Fruit fly (Drosophila melanogaster) whole organism, embryonic: ENCODE data around the gene CG33307.

Experiments
- CG10267 ChIP-seq: fragments of 200-800 bp; sonication (Bioruptor generic); optimal IDR thresholded peaks from 2 replicates; lab custom pipeline; 2018; ENCODE audit warnings: missing biosample characterization, mild to moderate bottlenecking, missing genetic modification characterization, moderate library complexity
- CG12104 ChIP-seq: fragments of 200-800 bp; sonication (Bioruptor generic); optimal IDR thresholded peaks from 3 replicates; lab custom pipeline; 2016; ENCODE audit warnings: missing biosample characterization, missing genetic modification characterization
- CG15011 ChIP-seq: fragments of 200-800 bp; sonication (Bioruptor generic); optimal IDR thresholded peaks from 3 replicates; lab custom pipeline; 2018; ENCODE audit warnings: missing biosample characterization, mild to moderate bottlenecking, missing genetic modification characterization
- CG18764 ChIP-seq: fragments of 200-800 bp; sonication (Bioruptor generic); optimal IDR thresholded peaks from 3 replicates; lab custom pipeline; 2016; ENCODE audit warnings: missing biosample characterization, missing genetic modification characterization
- CG3065 ChIP-seq: fragments of 200-800 bp; sonication (Bioruptor generic); optimal IDR thresholded peaks from 2 replicates; lab custom pipeline; 2016; ENCODE audit warnings: missing biosample characterization, missing genetic modification characterization
- CG3281 ChIP-seq: fragments of 200-800 bp; sonication (Bioruptor generic); optimal IDR thresholded peaks from 3 replicates; lab custom pipeline; 2017; ENCODE audit warnings: missing biosample characterization, mild to moderate bottlenecking, missing genetic modification characterization
- CG3847 ChIP-seq: fragments of 200-800 bp; sonication (Bioruptor generic); IDR thresholded peaks from 2 replicates; pipeline ENCODE4 v1.3.6; 2022; ENCODE audit warnings: missing biosample characterization, missing genetic modification characterization
- CG5180 ChIP-seq: fragments of 200-800 bp; sonication (Bioruptor generic); optimal IDR thresholded peaks from 3 replicates; lab custom pipeline; 2017; ENCODE audit warnings: missing biosample characterization, missing genetic modification characterization, mild to moderate bottlenecking, moderate library complexity, missing genetic modification reagents
- CG6654 ChIP-seq: fragments of 200-800 bp; sonication (Bioruptor generic); optimal IDR thresholded peaks from 2 replicates; lab custom pipeline; 2017; ENCODE audit warnings: missing biosample characterization, mild to moderate bottlenecking, missing genetic modification characterization
- CG6683 ChIP-seq: fragments of 200-800 bp; sonication (Bioruptor generic); optimal IDR thresholded peaks from 2 replicates; lab custom pipeline; 2017; ENCODE audit warnings: missing biosample characterization, mild to moderate bottlenecking, missing genetic modification characterization, missing genetic modification reagents
- CG6765 ChIP-seq: fragments of 200-800 bp; sonication (Bioruptor generic); optimal IDR thresholded peaks from 3 replicates; lab custom pipeline; 2017; ENCODE audit warnings: missing biosample characterization, mild to moderate bottlenecking, missing genetic modification characterization
- CG7987 ChIP-seq: fragments of 200-800 bp; sonication (Bioruptor generic); optimal IDR thresholded peaks from 2 replicates; lab custom pipeline; 2018; ENCODE audit warnings: missing biosample characterization, mild to moderate bottlenecking, missing genetic modification characterization, moderate library complexity
- CG8924 ChIP-seq: fragments of 200-800 bp; optimal IDR thresholded peaks from 3 replicates; lab custom pipeline; 2019; ENCODE audit warnings: missing biosample characterization, mild to moderate bottlenecking, missing genetic modification characterization, moderate library complexity
- CG9437 ChIP-seq: fragments of 200-800 bp; sonication (Bioruptor generic); optimal IDR thresholded peaks from 2 replicates; lab custom pipeline; 2018; ENCODE audit warnings: missing biosample characterization, mild to moderate bottlenecking, missing genetic modification characterization
- CG9727 ChIP-seq: fragments of 200-800 bp; sonication (Bioruptor generic); optimal IDR thresholded peaks from 3 replicates; lab custom pipeline; 2017; ENCODE audit warnings: missing biosample characterization, mild to moderate bottlenecking, missing genetic modification characterization
- Camta ChIP-seq: fragments of 200-800 bp; sonication (Bioruptor generic); optimal IDR thresholded peaks from 2 replicates; lab custom pipeline; 2016; ENCODE audit warnings: missing biosample characterization, missing genetic modification characterization
- CkIIα-i1 ChIP-seq: fragments of 200-800 bp; sonication (Bioruptor generic); IDR thresholded peaks from 2 replicates; pipeline ENCODE4 v1.3.6; 2022; ENCODE audit warnings: missing biosample characterization, missing genetic modification characterization
- Dad ChIP-seq: fragments of 200-800 bp; sonication (Bioruptor generic); optimal IDR thresholded peaks from 3 replicates; lab custom pipeline; 2016; ENCODE audit warnings: missing biosample characterization, missing genetic modification characterization
- Deaf1 ChIP-seq: fragments of 200-800 bp; optimal IDR thresholded peaks from 3 replicates; lab custom pipeline; 2019; ENCODE audit warnings: missing biosample characterization, mild to moderate bottlenecking, missing genetic modification characterization, moderate library complexity
- HmgD ChIP-seq: fragments of 200-800 bp; sonication (Bioruptor generic); optimal IDR thresholded peaks from 3 replicates; lab custom pipeline; 2016; ENCODE audit warnings: missing biosample characterization, missing genetic modification characterization
- Meics ChIP-seq: fragments of 200-800 bp; sonication (Bioruptor generic); optimal IDR thresholded peaks from 2 replicates; lab custom pipeline; 2017; ENCODE audit warnings: missing biosample characterization, mild to moderate bottlenecking, missing genetic modification characterization
- NFAT ChIP-seq: fragments of 200-800 bp; sonication (Bioruptor generic); IDR thresholded peaks from 2 replicates; pipeline ENCODE4 v1.3.6; 2022; ENCODE audit warnings: missing biosample characterization, missing genetic modification characterization
- NfI ChIP-seq: fragments of 200-800 bp; sonication (Bioruptor generic); optimal IDR thresholded peaks from 3 replicates; lab custom pipeline; 2018; ENCODE audit warnings: missing biosample characterization, mild to moderate bottlenecking, missing genetic modification characterization, moderate library complexity
- Ravus ChIP-seq: fragments of 200-800 bp; sonication (Bioruptor generic); IDR thresholded peaks from 2 replicates; pipeline ENCODE4 v1.3.6; 2022; ENCODE audit warnings: missing biosample characterization, missing genetic modification characterization
- Ssrp ChIP-seq: fragments of 200-800 bp; sonication (Bioruptor generic); optimal IDR thresholded peaks from 2 replicates; lab custom pipeline; 2018; ENCODE audit warnings: missing biosample characterization, mild to moderate bottlenecking, missing genetic modification characterization, moderate library complexity
- Taf1 ChIP-seq: fragments of 200-800 bp; sonication (Bioruptor generic); IDR thresholded peaks from 2 replicates; pipeline ENCODE4 v1.3.6; 2022; ENCODE audit warnings: missing biosample characterization, missing genetic modification characterization
- Xbp1 ChIP-seq: fragments of 200-800 bp; sonication (Bioruptor generic); optimal IDR thresholded peaks from 3 replicates; lab custom pipeline; 2016; ENCODE audit warnings: missing biosample characterization, mild to moderate bottlenecking, missing genetic modification characterization
- amos ChIP-seq: fragments of 200-800 bp; sonication (Bioruptor generic); IDR thresholded peaks from 2 replicates; pipeline ENCODE4 v1.3.6; 2022; ENCODE audit warnings: missing biosample characterization, missing genetic modification characterization; ENCODE audit not compliant: partially characterized antibody
- bowl ChIP-seq: fragments of 200-800 bp; sonication (Bioruptor generic); IDR thresholded peaks from 2 replicates; pipeline ENCODE4 v1.3.6; 2022; ENCODE audit warnings: missing biosample characterization, missing genetic modification characterization
- emc ChIP-seq: fragments of 200-800 bp; sonication (Bioruptor generic); optimal IDR thresholded peaks from 2 replicates; lab custom pipeline; 2016; ENCODE audit warnings: missing biosample characterization, missing genetic modification characterization
- en ChIP-seq: fragments of 200-800 bp; sonication (Bioruptor generic); optimal IDR thresholded peaks from 2 replicates; lab custom pipeline; 2016; ENCODE audit warnings: missing biosample characterization, missing genetic modification characterization
- esg ChIP-seq: fragments of 200-800 bp; sonication (Bioruptor generic); conservative IDR thresholded peaks from 2 replicates; pipeline ENCODE4 v1.3.6; 2022; ENCODE audit warnings: missing biosample characterization, missing genetic modification characterization
- h ChIP-seq: fragments of >200 bp; optimal IDR thresholded peaks from 2 replicates; lab custom pipeline; 2017
- ham ChIP-seq: fragments of 200-800 bp; sonication (Bioruptor generic); IDR thresholded peaks from 2 replicates; pipeline ENCODE4 v1.3.6; 2022; ENCODE audit warnings: missing biosample characterization, missing genetic modification characterization
- lmd ChIP-seq: fragments of 200-800 bp; sonication (Bioruptor generic); IDR thresholded peaks from 2 replicates; pipeline ENCODE4 v1.3.6; 2022; ENCODE audit warnings: missing biosample characterization, missing genetic modification characterization
- mam ChIP-seq: fragments of 200-800 bp; sonication (Bioruptor generic); optimal IDR thresholded peaks from 3 replicates; lab custom pipeline; 2016; ENCODE audit warnings: missing biosample characterization, missing genetic modification characterization
- pfk ChIP-seq: fragments of 200-800 bp; sonication (Bioruptor generic); optimal IDR thresholded peaks from 2 replicates; lab custom pipeline; 2018; ENCODE audit warnings: missing biosample characterization, mild to moderate bottlenecking, missing genetic modification characterization, moderate library complexity
- pho ChIP-seq: fragments of 200-800 bp; sonication (Bioruptor generic); optimal IDR thresholded peaks from 2 replicates; lab custom pipeline; 2016; ENCODE audit warnings: missing biosample characterization, missing genetic modification characterization
- pnt ChIP-seq: fragments of 200-800 bp; sonication (Bioruptor generic); optimal IDR thresholded peaks from 3 replicates; lab custom pipeline; 2016; ENCODE audit warnings: missing biosample characterization, missing genetic modification characterization
- psq ChIP-seq: fragments of 200-800 bp; sonication (Bioruptor generic); optimal IDR thresholded peaks from 2 replicates; lab custom pipeline; 2017; ENCODE audit warnings: missing biosample characterization, missing genetic modification characterization
- pzg ChIP-seq: fragments of 200-800 bp; sonication (Bioruptor generic); optimal IDR thresholded peaks from 3 replicates; lab custom pipeline; 2018; ENCODE audit warnings: missing biosample characterization, mild to moderate bottlenecking, missing genetic modification characterization, moderate library complexity
- schlank ChIP-seq: fragments of 200-800 bp; sonication (Bioruptor generic); optimal IDR thresholded peaks from 2 replicates; lab custom pipeline; 2018; ENCODE audit warnings: missing biosample characterization, mild to moderate bottlenecking, missing genetic modification characterization
- sqz ChIP-seq: fragments of 200-800 bp; sonication (Bioruptor generic); optimal IDR thresholded peaks from 3 replicates; lab custom pipeline; 2018; ENCODE audit warnings: missing biosample characterization, mild to moderate bottlenecking, missing genetic modification characterization
- sug ChIP-seq: fragments of 200-800 bp; optimal IDR thresholded peaks from 2 replicates; lab custom pipeline; 2019; ENCODE audit warnings: missing biosample characterization, mild to moderate bottlenecking, missing genetic modification characterization, moderate library complexity
- unpg ChIP-seq: fragments of 200-800 bp; sonication (Bioruptor generic); optimal IDR thresholded peaks from 3 replicates; lab custom pipeline; 2018; ENCODE audit warnings: missing biosample characterization, mild to moderate bottlenecking, missing genetic modification characterization, moderate library complexity
- vfl ChIP-seq: fragments of 200-800 bp; sonication (Bioruptor generic); optimal IDR thresholded peaks from 2 replicates; lab custom pipeline; 2016; ENCODE audit warnings: missing biosample characterization, missing genetic modification characterization
- yki ChIP-seq: fragments of >200 bp; optimal IDR thresholded peaks from 3 replicates; lab custom pipeline; 2018
- zen2 ChIP-seq: fragments of 200-800 bp; sonication (Bioruptor generic); IDR thresholded peaks from 3 replicates; pipeline ENCODE4 v1.3.6; 2022; ENCODE audit warnings: missing biosample characterization, missing genetic modification characterization; ENCODE audit not compliant: partially characterized antibody
- zfh1 ChIP-seq: fragments of 200-800 bp; sonication (Bioruptor generic); IDR thresholded peaks from 3 replicates; pipeline ENCODE4 v1.3.6; 2022; ENCODE audit warnings: missing biosample characterization, missing genetic modification characterization

Gene CG33307

DNA sequence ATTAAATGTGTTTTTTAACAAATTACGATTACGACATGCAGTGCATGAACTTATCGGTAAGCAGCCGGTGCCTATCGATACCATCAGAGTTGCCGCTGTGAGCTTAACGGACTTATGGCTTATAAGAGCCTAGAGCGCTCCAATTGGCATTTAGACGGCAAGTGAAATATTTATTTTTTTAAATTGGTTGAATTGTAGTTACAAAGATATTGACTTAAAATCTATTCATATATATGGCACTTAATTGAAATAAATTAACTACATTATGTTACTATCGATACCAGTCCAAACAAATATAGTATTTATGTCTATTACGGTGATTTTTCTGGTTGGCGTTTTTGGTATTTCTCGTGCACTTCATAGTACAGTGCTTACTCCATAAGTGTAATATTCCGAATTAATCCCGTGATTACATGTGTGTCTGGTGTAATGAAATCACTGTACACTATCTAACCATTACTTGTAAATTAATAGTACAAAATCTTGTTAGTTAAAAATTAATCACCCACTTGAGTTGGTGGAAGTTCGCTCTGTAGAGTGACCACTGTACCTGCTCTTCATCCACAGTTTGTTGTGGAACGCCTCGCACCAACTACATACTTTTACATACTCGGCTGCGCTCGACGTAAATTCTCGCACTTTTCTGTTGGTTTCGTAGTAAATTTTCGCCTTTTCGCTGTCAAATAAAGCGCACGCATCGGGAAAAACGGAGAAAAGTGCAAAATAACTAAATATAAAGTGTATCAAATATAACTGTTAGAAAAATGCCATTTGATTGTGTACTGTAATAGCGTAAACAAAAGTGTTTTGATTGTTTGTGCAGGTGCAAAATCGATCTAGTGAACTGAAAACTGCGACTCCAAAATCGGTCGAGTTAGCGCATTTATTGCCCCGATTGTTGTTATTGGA is 6.1 kb downstream of the CG33307 start, which contains the start of the genes mRpS23 and CenG1A (continued):
- peak; percentile 64; the same call in 1 of the 2 replicates for TF ChIP-seq amos (GFP tag; lab: Robert Waterston, UW)
- peak; percentile 99 for TF ChIP-seq CG15011 (GFP tag; lab: Kevin White, UChicago)
- TF ChIP-seq NfI (GFP tag; lab: Kevin White, UChicago), result peak; percentile 100
- peak; percentile 100 for TF ChIP-seq CG6765 (GFP tag; lab: Kevin White, UChicago)
- TF ChIP-seq pzg, result peak; percentile 88
- TF ChIP-seq h (lab: Kevin White, UChicago), result no peak
- peak; percentile 99 for TF ChIP-seq CG12104 (GFP tag; lab: Kevin White, UChicago)
- TF ChIP-seq emc, result peak; percentile 99
- TF ChIP-seq CG8924 (tag; lab: Kevin White, UChicago), result peak; percentile 100
- peak; percentile 10 for TF ChIP-seq yki
- TF ChIP-seq Camta, result peak; percentile 99
- peak; percentile 100 for TF ChIP-seq CG3847
- TF ChIP-seq schlank (tag; lab: Kevin White, UChicago), result peak; percentile 100
- no peak; the same call in 2 of the 3 replicates for TF ChIP-seq zen2 (GFP tag; lab: Robert Waterston, UW)
- TF ChIP-seq CG10267 (tag; lab: Kevin White, UChicago), result peak; percentile 99
- TF ChIP-seq lmd (GFP tag; lab: Robert Waterston, UW), result peak; percentile 100
- TF ChIP-seq pho (GFP tag; lab: Kevin White, UChicago), result peak; percentile 100
- peak; percentile 98 for TF ChIP-seq CG6683 (GFP tag; lab: Kevin White, UChicago)
- peak; percentile 100 for TF ChIP-seq zfh1 (GFP tag; lab: Robert Waterston, UW)
- TF ChIP-seq Taf1 (GFP tag; lab: Robert Waterston, UW), result peak; percentile 100
- peak; percentile 99 for TF ChIP-seq HmgD (GFP tag; lab: Kevin White, UChicago)
- peak; percentile 99 for TF ChIP-seq Ravus (GFP tag; lab: Robert Waterston, UW)
- TF ChIP-seq CkIIα-i1 (GFP tag; lab: Robert Waterston, UW), result peak; percentile 99
- TF ChIP-seq sqz (GFP tag; lab: Kevin White, UChicago), result peak; percentile 99
- peak; percentile 81 for TF ChIP-seq pfk (GFP tag; lab: Kevin White, UChicago)
- peak; percentile 100 for TF ChIP-seq mam (GFP tag; lab: Kevin White, UChicago)
- peak; percentile 100 for TF ChIP-seq unpg (GFP tag; lab: Kevin White, UChicago)
- peak; percentile 99 for TF ChIP-seq CG18764 (GFP tag; lab: Kevin White, UChicago)
- TF ChIP-seq CG5180 (GFP tag; lab: Kevin White, UChicago), result peak; percentile 94
- TF ChIP-seq Deaf1 (tag; lab: Kevin White, UChicago), result peak; percentile 91
- peak; percentile 100 for TF ChIP-seq en (GFP tag; lab: Kevin White, UChicago)
- peak; percentile 96 for TF ChIP-seq psq (GFP tag; lab: Kevin White, UChicago)
- TF ChIP-seq CG3065 (GFP tag; lab: Kevin White, UChicago), result peak; percentile 100
- TF ChIP-seq Meics (GFP tag; lab: Kevin White, UChicago), result peak; percentile 100
- TF ChIP-seq CG9437 (GFP tag; lab: Kevin White, UChicago), result peak; percentile 96
- peak; percentile 100 for TF ChIP-seq vfl (GFP tag; lab: Kevin White, UChicago)
- TF ChIP-seq NFAT (GFP tag; lab: Robert Waterston, UW), result peak; percentile 100
- TF ChIP-seq esg (GFP tag; lab: Robert Waterston, UW), result peak; percentile 100
- TF ChIP-seq ham (GFP tag; lab: Robert Waterston, UW), result peak; percentile 100
- TF ChIP-seq Dad (GFP tag; lab: Kevin White, UChicago), result peak; percentile 100
- peak; percentile 95 for TF ChIP-seq CG6654 (GFP tag; lab: Kevin White, UChicago)
- TF ChIP-seq Xbp1 (GFP tag; lab: Kevin White, UChicago), result peak; percentile 100
- TF ChIP-seq CG7987 (GFP tag; lab: Kevin White, UChicago), result peak; percentile 99
- TF ChIP-seq CG3281 (GFP tag; lab: Kevin White, UChicago), result peak; percentile 100
- TF ChIP-seq bowl, result peak; percentile 100
- TF ChIP-seq CG9727 (GFP tag; lab: Kevin White, UChicago), result peak; percentile 99
- TF ChIP-seq pnt (GFP tag; lab: Kevin White, UChicago), result peak; percentile 100
- TF ChIP-seq Ssrp (tag; lab: Kevin White, UChicago), result peak; percentile 100
- TF ChIP-seq sug (tag; lab: Kevin White, UChicago), result peak; percentile 99
